Fruit fly (Drosophila melanogaster): Measurements from ENCODE around the gene CYLD.

Gene CYLD

dm6 chr2L:10250441-10250847, 49.2 kb downstream of the CYLD start, which contains the start of the genes bsk and CG31717 (continued):
- no peak for TF ChIP-seq CG18476 (GFP tag; optimal IDR thresholded peaks at IDR 0.05)
- TF ChIP-seq crp (GFP tag; optimal IDR thresholded peaks at IDR 0.05) = no peak
- TF ChIP-seq pzg (GFP tag; optimal IDR thresholded peaks at IDR 0.05) = peak; percentile 81
- no peak for TF ChIP-seq Mad (GFP tag; optimal IDR thresholded peaks at IDR 0.05)
- no peak for TF ChIP-seq dati (GFP tag; IDR thresholded peaks at IDR 0.05)
- TF ChIP-seq CG1832 (GFP tag; optimal IDR thresholded peaks at IDR 0.05) = no peak
- no peak for TF ChIP-seq CG43689 (GFP tag; IDR thresholded peaks at IDR 0.05)
- no peak for TF ChIP-seq pros (GFP tag; optimal IDR thresholded peaks at IDR 0.05)
- TF ChIP-seq sqz (GFP tag; optimal IDR thresholded peaks at IDR 0.05) = no peak
- TF ChIP-seq Lhr (GFP tag; optimal IDR thresholded peaks at IDR 0.05) = no peak
- no peak for TF ChIP-seq CG4707 (GFP tag; optimal IDR thresholded peaks at IDR 0.05)
- TF ChIP-seq CG9437 (GFP tag; optimal IDR thresholded peaks at IDR 0.05) = no peak
- no peak for TF ChIP-seq gt (GFP tag; IDR thresholded peaks at IDR 0.05)
- TF ChIP-seq CG16779 (GFP tag; IDR thresholded peaks at IDR 0.05) = no peak
- no peak for TF ChIP-seq CG4854 (GFP tag; optimal IDR thresholded peaks at IDR 0.05)
- no peak for TF ChIP-seq Chrac-16 (GFP tag; optimal IDR thresholded peaks at IDR 0.05)
- TF ChIP-seq CG13775 (GFP tag; optimal IDR thresholded peaks at IDR 0.05) = no peak
- no peak for TF ChIP-seq CG4424 (GFP tag; optimal IDR thresholded peaks at IDR 0.05)
- no peak for TF ChIP-seq mld (GFP tag; IDR thresholded peaks at IDR 0.05; ENCODE audit: partially characterized antibody)
- TF ChIP-seq gcm2 (GFP tag; optimal IDR thresholded peaks at IDR 0.05) = no peak
- TF ChIP-seq Ssrp (tag; optimal IDR thresholded peaks at IDR 0.05) = no peak
- no peak for TF ChIP-seq Sox102F (GFP tag; optimal IDR thresholded peaks at IDR 0.05)
- TF ChIP-seq gro (GFP tag; optimal IDR thresholded peaks at IDR 0.05) = no peak
- no peak for TF ChIP-seq danr (GFP tag; IDR thresholded peaks at IDR 0.05)
- no peak for TF ChIP-seq jumu (GFP tag; optimal IDR thresholded peaks at IDR 0.05)
- TF ChIP-seq CG6683 (GFP tag; optimal IDR thresholded peaks at IDR 0.05) = no peak
- TF ChIP-seq pho (GFP tag; optimal IDR thresholded peaks at IDR 0.05) = no peak
- TF ChIP-seq CG14667 (GFP tag; IDR thresholded peaks at IDR 0.05) = no peak
- TF ChIP-seq CG4360 (GFP tag; IDR thresholded peaks at IDR 0.05) = peak; percentile 53; the same call in 1 of the 2 replicates
- TF ChIP-seq fd102C (GFP tag; optimal IDR thresholded peaks at IDR 0.05) = no peak
- no peak for TF ChIP-seq CG12299 (tag; optimal IDR thresholded peaks at IDR 0.05)
- no peak for TF ChIP-seq CG2678 (tag; optimal IDR thresholded peaks at IDR 0.05)
- TF ChIP-seq kni (GFP tag; optimal IDR thresholded peaks at IDR 0.05) = no peak
- TF ChIP-seq CG7745 (tag; optimal IDR thresholded peaks at IDR 0.05) = no peak
- TF ChIP-seq CG3995 (GFP tag; optimal IDR thresholded peaks at IDR 0.05) = peak; percentile 62
- TF ChIP-seq pita (GFP tag; optimal IDR thresholded peaks at IDR 0.05) = no peak
- TF ChIP-seq tio (GFP tag; optimal IDR thresholded peaks at IDR 0.05) = no peak
- no peak for TF ChIP-seq esg (GFP tag; conservative IDR thresholded peaks at IDR 0.05)
- TF ChIP-seq CG14965 (GFP tag; optimal IDR thresholded peaks at IDR 0.05; ENCODE audit: borderline replicate concordance) = no peak
- no peak for TF ChIP-seq CG17612 (GFP tag; IDR thresholded peaks at IDR 0.05)
- no peak; the same call in 2 of the 3 replicates for TF ChIP-seq zen2 (GFP tag; IDR thresholded peaks at IDR 0.05; ENCODE audit: partially characterized antibody)
- TF ChIP-seq amos (GFP tag; IDR thresholded peaks at IDR 0.05; ENCODE audit: partially characterized antibody) = no peak; the same call in 1 of the 2 replicates
- TF ChIP-seq CoRest (tag; optimal IDR thresholded peaks at IDR 0.05) = no peak
- TF ChIP-seq Abd-B (GFP tag; optimal IDR thresholded peaks at IDR 0.05) = no peak
- no peak for TF ChIP-seq Ptx1 (GFP tag; IDR thresholded peaks at IDR 0.05)
- no peak for TF ChIP-seq btn (GFP tag; optimal IDR thresholded peaks at IDR 0.05)
- no peak for TF ChIP-seq D (optimal IDR thresholded peaks at IDR 0.05)
- no peak for TF ChIP-seq D (GFP tag; optimal IDR thresholded peaks at IDR 0.05)
- TF ChIP-seq CG2889 (GFP tag; IDR thresholded peaks at IDR 0.05) = no peak
- no peak for TF ChIP-seq Sry-β (GFP tag; optimal IDR thresholded peaks at IDR 0.05)
- no peak for TF ChIP-seq dm (GFP tag; optimal IDR thresholded peaks at IDR 0.05)
